Fruit fly (Drosophila melanogaster): ENCODE results near the gene Snap25.

DNA sequence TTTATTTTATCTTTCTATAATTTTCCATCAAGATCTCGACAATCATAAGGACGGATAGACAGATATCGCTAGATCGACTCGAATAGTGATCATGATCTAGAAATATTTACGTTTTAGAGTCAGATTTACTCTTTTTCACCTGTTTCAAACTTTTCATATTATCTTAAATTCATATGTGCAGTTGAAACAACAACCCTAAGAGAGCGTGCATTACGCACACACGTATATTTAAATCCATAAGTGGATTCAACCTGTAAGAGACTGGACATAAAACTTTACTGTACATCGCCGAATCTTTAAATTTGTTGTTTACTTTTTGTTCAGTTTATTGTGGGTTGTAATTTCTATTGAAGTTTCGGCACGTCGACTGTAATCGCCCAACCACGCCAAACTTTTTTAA, 44.2 kb upstream of the Snap25 start:
- TF ChIP-seq CG1233 (GFP tag; optimal IDR thresholded peaks at IDR 0.05), result no peak
- no peak for TF ChIP-seq Dad (GFP tag; optimal IDR thresholded peaks at IDR 0.05)
- TF ChIP-seq CG18476 (GFP tag; optimal IDR thresholded peaks at IDR 0.05), result no peak
- no peak for TF ChIP-seq Asciz (GFP tag; optimal IDR thresholded peaks at IDR 0.05)
- TF ChIP-seq dan (GFP tag; IDR thresholded peaks at IDR 0.05), result no peak
- TF ChIP-seq CG18619 (GFP tag; optimal IDR thresholded peaks at IDR 0.05), result no peak
- TF ChIP-seq vvl (GFP tag; IDR thresholded peaks at IDR 0.05), result no peak
- no peak for TF ChIP-seq psq (GFP tag; optimal IDR thresholded peaks at IDR 0.05)
- TF ChIP-seq Vsx1 (GFP tag; optimal IDR thresholded peaks at IDR 0.05), result no peak
- TF ChIP-seq CG2129 (GFP tag; IDR thresholded peaks at IDR 0.05; ENCODE audit: partially characterized antibody), result no peak
- no peak for TF ChIP-seq mirr (GFP tag; optimal IDR thresholded peaks at IDR 0.05)
- no peak for TF ChIP-seq ewg (GFP tag; optimal IDR thresholded peaks at IDR 0.05)
- TF ChIP-seq gcm2 (GFP tag; optimal IDR thresholded peaks at IDR 0.05), result no peak
- TF ChIP-seq CG4282 (GFP tag; optimal IDR thresholded peaks at IDR 0.05), result no peak

All from whole organism, embryonic.